Worm (Caenorhabditis elegans) whole organism, L1 larva: ENCODE results near the gene K09B11.4.

Experiments used
- C16A3.4 ChIP-seq: fragments of 150-350 bp; optimal IDR thresholded peaks from 2 replicates; lab custom pipeline; 2014; ENCODE audit warnings: missing biosample characterization, missing genetic modification characterization
- F16B12.6 ChIP-seq: fragments of 150-350 bp; optimal IDR thresholded peaks from 2 replicates; lab custom pipeline; 2014; ENCODE audit warnings: missing biosample characterization, missing genetic modification characterization
- Y116A8C.19 ChIP-seq: sonication (generic microtip); optimal IDR thresholded peaks from 2 replicates; lab custom pipeline; 2016; ENCODE audit warnings: missing compliant biosample characterization, missing genetic modification characterization, borderline replicate concordance
- aha-1 ChIP-seq: fragments of 150-350 bp; optimal IDR thresholded peaks from 2 replicates; lab custom pipeline; 2014; ENCODE audit warnings: missing biosample characterization, missing genetic modification characterization
- ceh-8 ChIP-seq: fragments of 200-800 bp; sonication (Bioruptor generic); optimal IDR thresholded peaks from 2 replicates; lab custom pipeline; 2018; ENCODE audit warnings: mild to moderate bottlenecking, missing genetic modification characterization, moderate library complexity, missing compliant biosample characterization
- ceh-88 ChIP-seq: fragments of 200-800 bp; sonication (Bioruptor generic); IDR thresholded peaks from 2 replicates; pipeline ENCODE4 v1.3.6; 2022; ENCODE audit warnings: missing genetic modification characterization, missing compliant biosample characterization
- dpl-1 ChIP-seq, 3 experiments: fragments of 150-350 bp in 2 of 3; sonication (generic microtip) in 1 of 3; optimal IDR thresholded peaks; 2 replicates each; lab custom pipeline; 2014 to 2017; ENCODE audit warnings: missing biosample characterization in 3 of 3, missing genetic modification characterization in 3 of 3, missing genetic modification reagents in 3 of 3
- efl-3 ChIP-seq: fragments of 200-800 bp; sonication (Bioruptor generic); optimal IDR thresholded peaks from 2 replicates; lab custom pipeline; 2018; ENCODE audit warnings: mild to moderate bottlenecking, missing genetic modification characterization, missing compliant biosample characterization
- fkh-10 ChIP-seq: sonication (generic microtip); optimal IDR thresholded peaks from 2 replicates; lab custom pipeline; 2017; ENCODE audit warnings: missing biosample characterization, missing genetic modification reagents, missing genetic modification characterization
- fos-1 ChIP-seq: fragments of 150-350 bp; optimal IDR thresholded peaks from 2 replicates; lab custom pipeline; 2014; ENCODE audit warnings: missing biosample characterization, missing genetic modification characterization
- hlh-4 ChIP-seq: sonication (generic microtip); optimal IDR thresholded peaks from 2 replicates; lab custom pipeline; 2016; ENCODE audit warnings: mild to moderate bottlenecking, missing genetic modification characterization, missing compliant biosample characterization
- isw-1 ChIP-seq: fragments of 200-800 bp; sonication (Bioruptor generic); IDR thresholded peaks from 2 replicates; pipeline ENCODE4 v1.3.6; 2022; ENCODE audit warnings: missing genetic modification characterization, missing compliant biosample characterization
- lin-39 ChIP-seq: fragments of 150-350 bp; optimal IDR thresholded peaks from 2 replicates; lab custom pipeline; 2014; ENCODE audit warnings: missing biosample characterization, missing genetic modification reagents, missing genetic modification characterization
- nhr-12 ChIP-seq: sonication (generic microtip); optimal IDR thresholded peaks from 2 replicates; lab custom pipeline; 2017; ENCODE audit warnings: missing biosample characterization, missing genetic modification characterization
- nhr-20 ChIP-seq: sonication (generic microtip); optimal IDR thresholded peaks from 2 replicates; lab custom pipeline; 2016; ENCODE audit warnings: mild to moderate bottlenecking, missing genetic modification characterization, missing compliant biosample characterization
- nhr-237 ChIP-seq: fragments of 150-350 bp; optimal IDR thresholded peaks from 2 replicates; lab custom pipeline; 2014; ENCODE audit warnings: missing biosample characterization, missing genetic modification characterization
- nhr-84 ChIP-seq: sonication (generic microtip); optimal IDR thresholded peaks from 2 replicates; lab custom pipeline; 2017; ENCODE audit warnings: missing biosample characterization, missing genetic modification characterization
- rnt-1 ChIP-seq: sonication (generic microtip); optimal IDR thresholded peaks from 2 replicates; lab custom pipeline; 2016; ENCODE audit warnings: mild to moderate bottlenecking, missing genetic modification characterization, moderate library complexity, missing compliant biosample characterization
- sup-37 ChIP-seq: fragments of 200-800 bp; sonication (Bioruptor generic); optimal IDR thresholded peaks from 2 replicates; lab custom pipeline; 2018; ENCODE audit warnings: mild to moderate bottlenecking, missing genetic modification characterization, missing compliant biosample characterization
- tbx-2 ChIP-seq: sonication (generic microtip); optimal IDR thresholded peaks from 2 replicates; lab custom pipeline; 2016; ENCODE audit warnings: missing genetic modification characterization, missing compliant biosample characterization
- unc-86 ChIP-seq: sonication (generic microtip); optimal IDR thresholded peaks from 2 replicates; lab custom pipeline; 2016; ENCODE audit warnings: missing genetic modification characterization, missing compliant biosample characterization
- vab-15 ChIP-seq: sonication (generic microtip); optimal IDR thresholded peaks from 2 replicates; lab custom pipeline; 2017; ENCODE audit warnings: missing genotype, mild to moderate bottlenecking, missing genetic modification characterization, missing compliant biosample characterization
- zag-1 ChIP-seq: fragments of 150-350 bp; optimal IDR thresholded peaks from 2 replicates; lab custom pipeline; 2014; ENCODE audit warnings: missing biosample characterization, missing genetic modification characterization
- zip-4 ChIP-seq: fragments of 200-800 bp; sonication (Bioruptor generic); optimal IDR thresholded peaks from 2 replicates; lab custom pipeline; 2018; ENCODE audit warnings: mild to moderate bottlenecking, missing genetic modification characterization, moderate library complexity, missing compliant biosample characterization

Gene K09B11.4

DNA sequence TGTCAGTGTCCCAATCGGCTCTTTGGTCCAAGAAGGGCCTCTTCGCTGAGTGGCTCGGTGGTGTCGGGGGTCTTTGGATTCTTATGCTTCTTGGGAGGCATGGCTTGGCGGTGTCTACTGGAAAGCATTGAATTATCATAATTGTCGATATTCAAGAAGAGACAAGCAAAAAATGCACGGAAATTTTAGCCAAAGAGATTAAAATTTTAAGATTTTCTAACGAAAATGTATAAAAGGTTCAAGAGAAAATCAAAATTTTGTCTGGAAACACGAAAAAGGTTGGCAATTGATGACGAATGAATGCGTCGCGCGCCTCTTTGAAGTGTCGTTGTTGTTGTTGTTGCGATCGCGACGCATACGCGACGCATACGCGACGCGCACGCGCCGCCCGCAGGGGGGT lies 31.5 kb downstream of the K09B11.4 start, which contains the start of gene Y38H8A.12:
Gene Y38H8A.12 (minus strand): TSS at position 101 of the 400 bp plus-strand sequence.
- TF ChIP-seq nhr-237 (tag; lab: Kevin White, UChicago) (no peak), fos-1 (tag; lab: Kevin White, UChicago) (no peak), C16A3.4 (tag; lab: Kevin White, UChicago) (no peak), sup-37 (GFP tag; lab: Kevin White, UChicago) (no peak), unc-86 (tag; lab: Kevin White, UChicago) (no peak), efl-3 (no peak), ceh-88 (no peak)

- TF ChIP-seq nhr-12 (tag; lab: Kevin White, UChicago), result no peak
- no peak for TF ChIP-seq tbx-2 (tag; lab: Kevin White, UChicago)
- no peak for TF ChIP-seq aha-1 (tag; lab: Kevin White, UChicago)
- no peak for TF ChIP-seq rnt-1 (tag; lab: Kevin White, UChicago)
- no peak for TF ChIP-seq vab-15
- TF ChIP-seq ceh-8 (GFP tag; lab: Kevin White, UChicago), result no peak
These were observed 36.5 kb downstream of the K09B11.4 start, which contains the start of gene fezf-1 for ce11 chrIV:13465797-13466196. Gene fezf-1 (plus strand): TSS chrIV:13466097.

DNA sequence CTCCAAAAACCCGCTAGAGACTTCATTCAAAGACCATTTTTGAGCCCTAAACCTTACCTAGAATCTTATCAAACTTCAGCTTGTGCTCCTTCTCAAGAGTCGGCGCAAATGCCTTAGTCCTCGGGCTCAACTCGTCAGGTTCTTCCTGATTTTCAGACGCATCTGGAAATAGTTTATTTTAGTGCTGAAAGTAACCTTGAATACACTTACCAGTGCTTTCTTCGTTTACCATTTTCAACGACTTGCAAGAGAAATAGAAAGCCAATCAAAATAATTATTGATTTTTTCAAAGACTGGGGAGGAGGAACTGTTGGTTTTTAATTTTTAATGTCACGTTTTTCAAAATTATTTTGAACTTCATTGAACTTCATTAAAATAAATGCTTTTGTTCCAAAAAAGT lies 42.7 kb downstream of the K09B11.4 start, which contains the start of the genes ttbk-8.1 and Y38H8A.4:
Gene ttbk-8.1 (plus strand): TSS at position 301 of the 400 bp plus-strand sequence.
Gene Y38H8A.4 (minus strand): TSS at position 366 of the 400 bp plus-strand sequence.
- no peak for TF ChIP-seq nhr-84 (tag; lab: Kevin White, UChicago)
- no peak for TF ChIP-seq F16B12.6 (tag; lab: Kevin White, UChicago)
- TF ChIP-seq hlh-4 (tag; lab: Kevin White, UChicago), result no peak
- TF ChIP-seq isw-1, result no peak
- no peak for TF ChIP-seq nhr-20 (tag; lab: Kevin White, UChicago)
- TF ChIP-seq zip-4, result no peak
- TF ChIP-seq dpl-1 (GFP tag; optimal IDR thresholded peaks at IDR 0.05; lab: Kevin White, UChicago), result no peak

ce11 chrIV:13474132-13474531 lies 44.8 kb downstream of the K09B11.4 start, which contains the start of gene Y38H8A.2:
Gene Y38H8A.2 (plus strand): TSS chrIV:13474432.
- TF ChIP-seq zag-1, result no peak
- no peak for TF ChIP-seq Y116A8C.19 (tag; lab: Kevin White, UChicago)
- TF ChIP-seq fkh-10 (GFP tag; lab: Kevin White, UChicago), result no peak
- TF ChIP-seq lin-39 (tag; lab: Kevin White, UChicago), result no peak
